Worm (Caenorhabditis elegans): ENCODE results near the gene ins-9.

Gene ins-9

ce11 chrX:8838176-8838575, 28.3 kb downstream of the ins-9 start:
- TF ChIP-seq unc-39 (tag; optimal IDR thresholded peaks at IDR 0.05): no peak
- no peak for TF ChIP-seq nhr-25 (tag; optimal IDR thresholded peaks at IDR 0.05)
- no peak for TF ChIP-seq lin-39 (tag; optimal IDR thresholded peaks at IDR 0.05)
- no peak for TF ChIP-seq peb-1 (tag; optimal IDR thresholded peaks at IDR 0.05)
- no peak for TF ChIP-seq lsy-2 (tag; optimal IDR thresholded peaks at IDR 0.05)
- TF ChIP-seq ama-1 (optimal IDR thresholded peaks at IDR 0.05): no peak
- TF ChIP-seq nhr-11 (tag; optimal IDR thresholded peaks at IDR 0.05): no peak
- no peak for TF ChIP-seq snpc-4 (tag; optimal IDR thresholded peaks at IDR 0.05)
- no peak for TF ChIP-seq ztf-1 (GFP tag; conservative IDR thresholded peaks at IDR 0.05)
- TF ChIP-seq nhr-129 (tag; optimal IDR thresholded peaks at IDR 0.05): no peak
- no peak for TF ChIP-seq egl-27 (tag; optimal IDR thresholded peaks at IDR 0.05)
- TF ChIP-seq zag-1 (tag; optimal IDR thresholded peaks at IDR 0.05): no peak

DNA sequence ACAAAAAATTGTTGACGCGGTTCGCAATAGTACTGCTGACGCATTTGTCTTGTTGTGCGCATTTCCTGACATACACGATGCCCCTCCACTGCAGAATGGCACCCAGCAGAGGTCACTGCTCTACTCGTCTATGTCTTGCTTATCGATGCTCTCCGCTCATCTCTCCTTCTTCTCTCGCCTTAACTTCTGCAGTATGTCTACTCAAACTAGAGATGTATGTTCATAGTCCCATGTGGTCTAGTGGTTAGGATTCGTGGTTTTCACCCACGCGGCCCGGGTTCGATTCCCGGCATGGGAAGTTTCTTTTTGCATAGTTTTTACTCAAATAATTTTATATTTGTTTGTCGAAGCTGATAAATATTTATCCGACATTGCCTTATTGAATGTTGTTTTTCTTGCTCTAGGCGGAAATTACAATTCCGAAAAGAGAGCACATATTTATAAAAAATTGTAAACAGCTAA, 30.5 kb downstream of the ins-9 start, which contains the start of gene C28G1.2:
TSS of gene C28G1.2 (plus strand) at position 130 of the 462 bp plus-strand sequence.
- TF ChIP-seq elt-1 (tag; optimal IDR thresholded peaks at IDR 0.05) (no peak), nhr-23 (tag; optimal IDR thresholded peaks at IDR 0.05) (no peak), nhr-237 (tag; optimal IDR thresholded peaks at IDR 0.05) (peak; percentile 8), nhr-21 (tag; optimal IDR thresholded peaks at IDR 0.05) (peak; percentile 92), sma-3 (GFP tag; optimal IDR thresholded peaks at IDR 0.05) (peak; percentile 91), ztf-1 (GFP tag; conservative IDR thresholded peaks at IDR 0.05) (no peak), Y55F3AM.14 (GFP tag; optimal IDR thresholded peaks at IDR 0.05) (peak; percentile 81), unc-62 (GFP tag; optimal IDR thresholded peaks at IDR 0.05) (peak; percentile 44), zag-1 (tag; optimal IDR thresholded peaks at IDR 0.05) (peak; percentile 59), mbf-1 (tag; optimal IDR thresholded peaks at IDR 0.05) (no peak), snpc-4 (tag; optimal IDR thresholded peaks at IDR 0.05) (peak; percentile 57), nhr-12 (tag; optimal IDR thresholded peaks at IDR 0.05) (no peak), nhr-77 (tag; optimal IDR thresholded peaks at IDR 0.05) (peak; percentile 38), nhr-6 (tag; optimal IDR thresholded peaks at IDR 0.05) (peak; percentile 95), alr-1 (tag; optimal IDR thresholded peaks at IDR 0.05) (no peak), ztf-4 (tag; optimal IDR thresholded peaks at IDR 0.05) (peak; percentile 79), lin-39 (tag; optimal IDR thresholded peaks at IDR 0.05) (peak; percentile 57), unc-39 (tag; optimal IDR thresholded peaks at IDR 0.05) (no peak), ama-1 (optimal IDR thresholded peaks at IDR 0.05) (no peak), mab-5 (tag; optimal IDR thresholded peaks at IDR 0.05) (peak; percentile 92), lin-13 (GFP tag; optimal IDR thresholded peaks at IDR 0.05) (peak; percentile 84), blmp-1 (tag; optimal IDR thresholded peaks at IDR 0.05; ENCODE audit: insufficient read depth) (peak; percentile 58), crh-2 (tag; optimal IDR thresholded peaks at IDR 0.05) (peak; percentile 95), sma-9 (GFP tag; optimal IDR thresholded peaks at IDR 0.05) (peak; percentile 95), sma-9 (tag; optimal IDR thresholded peaks at IDR 0.05) (no peak), F13H6.1 (tag; optimal IDR thresholded peaks at IDR 0.05) (peak; percentile 95), aly-2 (tag; optimal IDR thresholded peaks at IDR 0.05) (no peak), nhr-129 (tag; optimal IDR thresholded peaks at IDR 0.05) (peak; percentile 97), mdl-1 (tag; optimal IDR thresholded peaks at IDR 0.05) (peak; percentile 44 to 85), ceh-16 (tag; optimal IDR thresholded peaks at IDR 0.05) (peak; percentile 28), nhr-10 (tag; optimal IDR thresholded peaks at IDR 0.05) (peak; percentile 45), ZK546.5 (tag; optimal IDR thresholded peaks at IDR 0.05) (no peak), unc-55 (GFP tag; optimal IDR thresholded peaks at IDR 0.05) (peak; percentile 91), fos-1 (tag; optimal IDR thresholded peaks at IDR 0.05) (peak; percentile 65), ztf-11 (tag; optimal IDR thresholded peaks at IDR 0.05) (peak; percentile 29), R02D3.7 (tag; optimal IDR thresholded peaks at IDR 0.05) (no peak), nhr-25 (tag; optimal IDR thresholded peaks at IDR 0.05) (peak; percentile 90), dmd-4 (tag; optimal IDR thresholded peaks at IDR 0.05) (no peak), egl-27 (tag; optimal IDR thresholded peaks at IDR 0.05) (peak; percentile 94), gmeb-1 (tag; optimal IDR thresholded peaks at IDR 0.05) (peak; percentile 80), lsy-2 (tag; optimal IDR thresholded peaks at IDR 0.05) (peak; percentile 84 to 93), sem-4 (tag; optimal IDR thresholded peaks at IDR 0.05) (peak; percentile 84), peb-1 (tag; optimal IDR thresholded peaks at IDR 0.05) (peak; percentile 62), elt-3 (tag; optimal IDR thresholded peaks at IDR 0.05) (no peak), nhr-11 (tag; optimal IDR thresholded peaks at IDR 0.05) (peak; percentile 69), skn-1 (tag; optimal IDR thresholded peaks at IDR 0.05) (no peak), C34F6.9 (tag; optimal IDR thresholded peaks at IDR 0.05) (peak; percentile 90), ceh-82 (tag; optimal IDR thresholded peaks at IDR 0.05) (peak; percentile 9), lin-11 (tag; optimal IDR thresholded peaks at IDR 0.05) (peak; percentile 85)

All from whole organism, L2 larva.